Fruit fly (Drosophila melanogaster) S2 (cell line): ENCODE data around the gene PH4alphaSG2.

ENCODE experiments used
- CG8478 ChIP-seq: fragments of >200 bp; optimal IDR thresholded peaks from 2 replicates; lab custom pipeline; 2018
- CTCF ChIP-seq, 2 experiments: fragments of >200 bp; optimal IDR thresholded peaks; 2 replicates each; lab custom pipeline; 2018

Gene PH4alphaSG2

DNA sequence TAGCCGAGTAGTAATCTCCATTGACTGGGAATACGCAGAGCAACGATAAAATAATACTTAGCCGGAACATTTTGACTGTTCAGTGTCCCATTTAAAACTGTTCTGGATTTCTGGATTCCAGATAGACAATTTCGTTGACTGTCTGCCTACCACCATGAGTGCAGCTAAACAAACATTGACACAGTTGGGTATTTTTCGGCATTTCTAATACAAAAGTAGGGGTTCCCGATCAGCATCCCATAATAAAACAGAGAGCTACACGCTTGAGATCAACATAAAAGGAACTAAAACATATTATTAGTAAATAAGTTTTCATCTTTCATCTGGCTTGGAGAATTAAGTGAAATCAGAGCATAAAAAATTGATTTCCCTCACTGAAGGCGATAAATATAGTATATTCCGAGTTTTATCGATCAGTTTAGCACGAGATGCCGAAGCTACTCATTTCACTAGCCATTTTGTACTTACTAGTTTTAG, 15.7 kb downstream of the PH4alphaSG2 start, which contains the start of the genes PH4alphaSG1 and CG15539:
Gene PH4alphaSG1, minus strand, starts transcription at position 101 of the 477 bp plus-strand sequence.
Gene CG15539, plus strand, starts transcription at position 427 of the 477 bp plus-strand sequence.
- TF ChIP-seq CTCF (optimal IDR thresholded peaks at IDR 0.05; lab: Kevin White, UChicago) (no peak), CG8478 (lab: Kevin White, UChicago) (no peak)

dm6 chr3R:30507723-30508122, 17.8 kb downstream of the PH4alphaSG2 start, which contains the start of gene CG34041:
TSS of gene CG34041 (plus strand) at chr3R:30508023.
- TF ChIP-seq CTCF (optimal IDR thresholded peaks at IDR 0.05; lab: Kevin White, UChicago) (no peak), CG8478 (lab: Kevin White, UChicago) (no peak)

DNA sequence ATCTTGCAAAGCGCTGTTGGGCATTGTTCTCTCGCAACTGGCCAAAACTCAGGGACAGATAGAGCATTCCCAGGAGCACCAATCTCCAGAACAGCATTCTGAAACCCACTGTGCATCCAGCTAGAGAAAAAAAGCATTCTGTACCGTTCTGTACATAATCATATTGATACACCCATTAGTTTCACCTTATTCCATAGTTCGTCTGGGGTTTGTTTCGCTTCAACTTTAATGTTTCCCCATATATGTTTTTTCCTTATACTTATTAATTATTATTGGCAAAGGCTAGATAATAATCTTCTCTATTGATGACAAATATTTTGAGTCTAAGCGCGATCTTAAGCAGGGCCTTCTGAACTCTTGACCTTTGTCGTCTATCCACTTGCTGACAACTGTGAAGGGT, 22.2 kb downstream of the PH4alphaSG2 start, which contains the start of gene PH4alphaNE2:
Gene PH4alphaNE2, minus strand, starts transcription at position 101 of the 400 bp plus-strand sequence.
- TF ChIP-seq CTCF (optimal IDR thresholded peaks at IDR 0.05; lab: Kevin White, UChicago), result no peak
- no peak for TF ChIP-seq CG8478 (lab: Kevin White, UChicago)

- TF ChIP-seq CG8478 (lab: Kevin White, UChicago) (no peak), CTCF (optimal IDR thresholded peaks at IDR 0.05; lab: Kevin White, UChicago) (no peak)
Measured at dm6 chr3R:30514255-30514827, 24.5 kb downstream of the PH4alphaSG2 start, which contains the start of the genes CG31524 and CG9698. TSS of gene CG31524 (minus strand) at chr3R:30514355. TSS of gene CG9698 (plus strand) at chr3R:30514777.

dm6 chr3R:30518274-30518873, 28.5 kb downstream of the PH4alphaSG2 start:
- TF ChIP-seq CG8478 (lab: Kevin White, UChicago) (no peak), CTCF (optimal IDR thresholded peaks at IDR 0.05; lab: Kevin White, UChicago) (no peak)

dm6 chr3R:30525629-30526028, 35.8 kb downstream of the PH4alphaSG2 start:
- TF ChIP-seq CTCF (optimal IDR thresholded peaks at IDR 0.05; lab: Kevin White, UChicago), result no peak
- TF ChIP-seq CG8478 (lab: Kevin White, UChicago), result no peak

- TF ChIP-seq CG8478 (lab: Kevin White, UChicago) (no peak), CTCF (optimal IDR thresholded peaks at IDR 0.05; lab: Kevin White, UChicago) (no peak)
Measured at dm6 chr3R:30526799-30527465, 37.1 kb downstream of the PH4alphaSG2 start, which contains the start of gene jdp. TSS of gene jdp (minus strand) at chr3R:30527037.

dm6 chr3R:30528692-30529305, 38.9 kb downstream of the PH4alphaSG2 start:
- TF ChIP-seq CTCF (optimal IDR thresholded peaks at IDR 0.05; lab: Kevin White, UChicago) (no peak), CG8478 (lab: Kevin White, UChicago) (no peak)

dm6 chr3R:30529570-30529969, 39.7 kb downstream of the PH4alphaSG2 start:
- TF ChIP-seq CG8478 (lab: Kevin White, UChicago), result no peak
- no peak for TF ChIP-seq CTCF (optimal IDR thresholded peaks at IDR 0.05; lab: Kevin White, UChicago)

DNA sequence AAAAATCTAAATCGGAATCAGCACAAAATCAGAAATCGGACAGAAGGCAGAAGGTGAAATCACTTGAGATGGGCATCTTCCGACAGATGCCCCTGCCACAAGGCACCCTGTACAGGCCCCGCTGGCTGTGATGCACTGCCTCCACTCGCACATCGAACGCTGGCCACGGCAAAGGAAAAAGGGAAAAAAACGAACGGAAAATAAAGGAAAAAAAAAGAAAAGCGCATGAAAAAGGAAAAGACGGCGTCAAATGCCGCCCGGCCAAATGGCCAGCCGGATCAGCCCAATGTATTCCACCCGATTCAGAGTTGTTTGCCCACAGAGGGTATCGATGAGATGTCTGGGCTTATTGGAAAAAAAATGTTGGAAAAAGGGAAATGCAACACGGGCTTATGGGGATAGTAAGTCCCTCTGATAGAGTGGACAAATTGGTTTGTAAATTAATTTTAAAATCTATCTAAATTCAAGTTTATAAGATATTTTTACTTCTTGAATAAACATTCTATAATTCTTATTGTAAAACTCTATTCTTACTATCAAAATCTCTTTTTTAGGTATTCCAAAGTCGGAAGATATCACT, 41.3 kb downstream of the PH4alphaSG2 start:
- TF ChIP-seq CTCF (optimal IDR thresholded peaks at IDR 0.05; lab: Kevin White, UChicago) (no peak), CG8478 (lab: Kevin White, UChicago) (no peak)

- no peak for TF ChIP-seq CG8478 (lab: Kevin White, UChicago)
- TF ChIP-seq CTCF (optimal IDR thresholded peaks at IDR 0.05; lab: Kevin White, UChicago), result no peak
Measured at dm6 chr3R:30531989-30532653, 42.2 kb downstream of the PH4alphaSG2 start, which contains the start of gene tmod. TSS of gene tmod (plus strand) at chr3R:30532607.

DNA sequence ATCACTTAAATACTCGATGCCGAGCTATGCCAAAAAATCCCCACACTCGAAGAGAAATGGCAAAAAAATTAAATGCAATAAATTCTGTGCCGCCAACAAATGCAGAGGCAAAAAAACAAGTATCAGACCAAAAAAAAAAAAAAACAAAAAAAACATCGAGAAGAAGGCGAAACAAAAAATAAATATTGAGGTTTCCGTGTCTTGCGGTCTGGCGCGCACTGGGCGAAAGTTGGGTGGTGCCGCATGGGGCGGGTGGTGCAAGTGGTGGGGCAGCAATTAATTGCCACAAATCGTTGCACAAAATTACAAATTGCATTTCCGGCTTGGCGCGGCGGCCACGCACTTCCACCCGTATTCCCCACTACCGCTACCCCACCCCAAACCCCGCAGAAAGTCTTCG, 44.6 kb downstream of the PH4alphaSG2 start:
- TF ChIP-seq CG8478 (lab: Kevin White, UChicago), result no peak
- no peak for TF ChIP-seq CTCF (optimal IDR thresholded peaks at IDR 0.05; lab: Kevin White, UChicago)

DNA sequence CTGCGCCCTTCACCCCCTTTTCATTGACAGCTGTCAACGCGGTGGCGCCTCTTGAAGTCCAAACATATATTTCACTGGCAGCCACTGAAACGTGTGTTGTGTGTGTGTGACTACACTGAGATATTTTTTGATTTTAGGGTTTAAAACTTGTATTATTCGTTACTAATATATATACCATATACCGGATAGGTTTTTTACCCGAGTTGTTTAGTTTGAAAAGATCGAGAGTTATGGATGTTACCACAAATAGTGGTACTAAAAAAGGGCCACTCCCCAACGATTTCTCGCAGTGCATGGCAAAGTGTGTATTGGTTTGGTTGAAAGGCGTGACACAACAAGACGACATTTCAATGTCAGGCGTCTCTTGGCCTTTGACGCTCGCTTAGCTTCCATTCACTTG, 46.6 kb downstream of the PH4alphaSG2 start:
- TF ChIP-seq CTCF (optimal IDR thresholded peaks at IDR 0.05; lab: Kevin White, UChicago) (no peak), CG8478 (lab: Kevin White, UChicago) (no peak)
